Worm (Caenorhabditis elegans) whole organism, early embryonic: ENCODE results near the gene C35A11.4.

Experiments
- B0310.2 ChIP-seq: sonication (generic microtip); optimal IDR thresholded peaks from 2 replicates; lab custom pipeline; 2016; ENCODE audit warnings: mild to moderate bottlenecking, missing genetic modification characterization, missing compliant biosample characterization
- aly-1 ChIP-seq: sonication (generic microtip); optimal IDR thresholded peaks from 2 replicates; lab custom pipeline; 2016; ENCODE audit warnings: missing genetic modification characterization, missing compliant biosample characterization
- ama-1 ChIP-seq: fragments of 150-350 bp; optimal IDR thresholded peaks from 2 replicates; lab custom pipeline; 2014
- ets-7 ChIP-seq: sonication (generic microtip); optimal IDR thresholded peaks from 2 replicates; lab custom pipeline; 2016; ENCODE audit warnings: missing genotype, missing genetic modification characterization, missing compliant biosample characterization
- flt-1 ChIP-seq: fragments of 200-800 bp; sonication (Bioruptor generic); IDR thresholded peaks from 2 replicates; pipeline ENCODE4 v1.3.6; 2022; ENCODE audit warnings: missing genetic modification characterization, missing compliant biosample characterization
- hmbx-1 ChIP-seq: sonication (generic microtip); optimal IDR thresholded peaks from 2 replicates; lab custom pipeline; 2016; ENCODE audit warnings: mild to moderate bottlenecking, missing genetic modification characterization, missing compliant biosample characterization
- hmg-4 ChIP-seq: fragments of 200-800 bp; sonication (Bioruptor generic); optimal IDR thresholded peaks from 2 replicates; lab custom pipeline; 2018; ENCODE audit warnings: mild to moderate bottlenecking, missing genetic modification characterization, missing compliant biosample characterization
- pes-1 ChIP-seq: fragments of 200-800 bp; sonication (Bioruptor generic); IDR thresholded peaks from 2 replicates; pipeline ENCODE4 v1.3.6; 2022; ENCODE audit warnings: missing genetic modification reagents, missing genetic modification characterization, missing compliant biosample characterization
- scrt-1 ChIP-seq: fragments of 200-800 bp; sonication (Bioruptor generic); IDR thresholded peaks from 2 replicates; pipeline ENCODE4 v1.3.6; 2022; ENCODE audit warnings: missing genetic modification characterization, missing compliant biosample characterization
- sea-1 ChIP-seq: fragments of 200-800 bp; sonication (Bioruptor generic); conservative IDR thresholded peaks from 2 replicates; pipeline ENCODE4 v1.3.6; 2022; ENCODE audit warnings: missing genetic modification characterization, missing compliant biosample characterization
- tbx-11 ChIP-seq: fragments of 200-800 bp; sonication (Bioruptor generic); IDR thresholded peaks from 2 replicates; pipeline ENCODE4 v1.3.6; 2022; ENCODE audit warnings: missing genetic modification characterization, missing compliant biosample characterization
- tbx-37 ChIP-seq: fragments of 200-800 bp; sonication (Bioruptor generic); conservative IDR thresholded peaks from 2 replicates; pipeline ENCODE4 v1.3.6; 2022; ENCODE audit warnings: missing genetic modification reagents, missing genetic modification characterization, missing compliant biosample characterization

DNA sequence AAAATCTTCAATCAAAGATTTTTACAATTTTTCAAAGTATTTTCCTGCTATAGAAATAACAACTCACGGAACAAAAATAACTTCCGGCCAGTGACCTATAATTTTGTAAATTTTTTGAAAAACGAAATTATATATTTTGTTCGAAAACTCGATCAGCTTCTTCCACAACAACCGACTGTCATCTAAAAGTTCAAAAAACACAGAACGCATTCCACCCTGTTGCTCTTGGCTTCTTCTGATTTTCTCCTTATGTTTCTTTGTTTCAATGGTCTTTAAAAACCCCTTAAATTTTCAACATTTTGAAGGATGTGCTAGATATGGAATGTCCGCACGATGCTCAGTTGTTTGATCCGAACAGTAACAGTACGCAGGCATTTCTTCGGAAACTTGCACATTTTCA, 12.1 kb upstream of the C35A11.4 start, which contains the start of gene dmsr-7:
- no peak for TF ChIP-seq aly-1 (tag; lab: Kevin White, UChicago)
- no peak for TF ChIP-seq ama-1
- no peak for TF ChIP-seq ets-7 (tag; lab: Kevin White, UChicago)
- no peak for TF ChIP-seq sea-1 (GFP tag; lab: Robert Waterston, UW)
- TF ChIP-seq flt-1 (GFP tag; lab: Robert Waterston, UW) = no peak
- no peak for TF ChIP-seq tbx-37 (GFP tag; lab: Robert Waterston, UW)
- TF ChIP-seq scrt-1 (GFP tag; lab: Robert Waterston, UW) = no peak
- no peak for TF ChIP-seq tbx-11 (GFP tag; lab: Robert Waterston, UW)
- TF ChIP-seq pes-1 (GFP tag; lab: Robert Waterston, UW) = no peak
- TF ChIP-seq hmbx-1 (tag; lab: Kevin White, UChicago) = no peak
- TF ChIP-seq B0310.2 (tag; lab: Kevin White, UChicago) = no peak
- TF ChIP-seq hmg-4 (GFP tag; lab: Kevin White, UChicago) = no peak
